Worm (Caenorhabditis elegans): ENCODE measurements around the gene gst-30.

Gene gst-30

ce11 chrII:4905883-4906282, 29.0 kb downstream of the gst-30 start:
- no peak for TF ChIP-seq daf-12 (tag; optimal IDR thresholded peaks at IDR 0.05)
- 0 out of 2 replicates have a peak, but pooled peaks have one; percentile 13 for TF ChIP-seq Y75B8A.6 (GFP tag; IDR thresholded peaks at IDR 0.05)

- TF ChIP-seq zip-2 (tag; optimal IDR thresholded peaks at IDR 0.05), result no peak
- TF ChIP-seq snpc-1.2 (GFP tag; IDR thresholded peaks at IDR 0.05), result 0 out of 2 replicates have a peak, but pooled peaks have one; percentile 36
Observed at ce11 chrII:4905331-4905730, 29.5 kb downstream of the gst-30 start.

- TF ChIP-seq dmd-6 (GFP tag; IDR thresholded peaks at IDR 0.05) (peak; percentile 28; the same call in 1 of the 2 replicates), dve-1 (tag; optimal IDR thresholded peaks at IDR 0.05; ENCODE audit: insufficient read depth) (peak; percentile 5), pqm-1 (tag; optimal IDR thresholded peaks at IDR 0.05) (peak; percentile 28), nhr-28 (tag; optimal IDR thresholded peaks at IDR 0.05) (peak; percentile 38), php-3 (GFP tag; IDR thresholded peaks at IDR 0.05) (peak; percentile 81), lin-1 (GFP tag; IDR thresholded peaks at IDR 0.05) (0 out of 2 replicates have a peak, but pooled peaks have one; percentile 14), aha-1 (tag) (peak; percentile 44), hlh-11 (tag; optimal IDR thresholded peaks at IDR 0.05) (peak; percentile 5), daf-16 (GFP tag; optimal IDR thresholded peaks at IDR 0.05) (no peak), daf-16 (tag; optimal IDR thresholded peaks at IDR 0.05) (peak; percentile 62), Y75B8A.6 (GFP tag; IDR thresholded peaks at IDR 0.05) (no peak), spr-1 (tag; optimal IDR thresholded peaks at IDR 0.05) (no peak), lin-39 (tag; optimal IDR thresholded peaks at IDR 0.05) (no peak)
Observed at ce11 chrII:4904778-4905177, 30.1 kb downstream of the gst-30 start, which contains the start of gene btbd-10. TSS of gene btbd-10 (plus strand) at chrII:4905008.

ce11 chrII:4904277-4904676, 30.6 kb downstream of the gst-30 start:
- peak; percentile 13 for TF ChIP-seq nhr-48 (tag; optimal IDR thresholded peaks at IDR 0.05)
- TF ChIP-seq T26A8.4 (GFP tag; IDR thresholded peaks at IDR 0.05), result 0 out of 2 replicates have a peak, but pooled peaks have one; percentile 37
- peak; percentile 78 for TF ChIP-seq mep-1 (tag; optimal IDR thresholded peaks at IDR 0.05)
- TF ChIP-seq zip-11 (GFP tag; IDR thresholded peaks at IDR 0.05), result no peak
- TF ChIP-seq dmd-8 (GFP tag; IDR thresholded peaks at IDR 0.05), result no peak
- no peak for TF ChIP-seq lin-1 (GFP tag; IDR thresholded peaks at IDR 0.05)
- TF ChIP-seq Y48G9A.11 (GFP tag; IDR thresholded peaks at IDR 0.05), result no peak
- TF ChIP-seq attf-4 (tag; optimal IDR thresholded peaks at IDR 0.05), result no peak
- no peak for TF ChIP-seq F49E8.2 (tag; optimal IDR thresholded peaks at IDR 0.05; ENCODE audit: borderline replicate concordance)
- peak; percentile 37 to 86 for TF ChIP-seq mdl-1 (tag; optimal IDR thresholded peaks at IDR 0.05)
- TF ChIP-seq hlh-11 (tag; optimal IDR thresholded peaks at IDR 0.05), result peak; percentile 83
- peak in 1 of 2 experiments; percentile 67 for TF ChIP-seq hif-1 (tag; optimal IDR thresholded peaks at IDR 0.05)
- TF ChIP-seq nhr-77 (tag; optimal IDR thresholded peaks at IDR 0.05), result peak; percentile 77
- TF ChIP-seq pha-4 (GFP tag; IDR thresholded peaks at IDR 0.05), result peak; percentile 37; the same call in 1 of the 2 replicates
- TF ChIP-seq pha-4 (tag; optimal IDR thresholded peaks at IDR 0.05), result peak; percentile 23
- TF ChIP-seq aly-2 (tag; optimal IDR thresholded peaks at IDR 0.05), result no peak
- no peak for TF ChIP-seq sdz-12 (GFP tag; optimal IDR thresholded peaks at IDR 0.05)
- TF ChIP-seq fkh-10 (GFP tag; optimal IDR thresholded peaks at IDR 0.05), result peak; percentile 33
- TF ChIP-seq unc-62 (GFP tag; optimal IDR thresholded peaks at IDR 0.05 in 1 of 2), result peak in 1 of 2 experiments; percentile 98
- TF ChIP-seq unc-62 (tag; optimal IDR thresholded peaks at IDR 0.05), result no peak
- peak in 1 of 2 experiments; percentile 16 for TF ChIP-seq daf-16 (GFP tag; optimal IDR thresholded peaks at IDR 0.05)
- TF ChIP-seq daf-16 (tag; optimal IDR thresholded peaks at IDR 0.05), result peak; percentile 64
- peak; percentile 74 for TF ChIP-seq lin-38 (GFP tag; IDR thresholded peaks at IDR 0.05)
- TF ChIP-seq R02D3.7 (tag; optimal IDR thresholded peaks at IDR 0.05), result no peak
- no peak for TF ChIP-seq F26F4.8 (GFP tag; conservative IDR thresholded peaks at IDR 0.05)
- TF ChIP-seq php-3 (GFP tag; IDR thresholded peaks at IDR 0.05), result 0 out of 2 replicates have a peak, but pooled peaks have one; percentile 37
- TF ChIP-seq nhr-102 (tag; optimal IDR thresholded peaks at IDR 0.05), result peak; percentile 11
- TF ChIP-seq madf-9 (GFP tag; conservative IDR thresholded peaks at IDR 0.05), result 0 out of 2 replicates have a peak, but pooled peaks have one; percentile 42
- TF ChIP-seq mxl-3 (GFP tag; optimal IDR thresholded peaks at IDR 0.05), result peak; percentile 80
- peak; percentile 45; the same call in 1 of the 2 replicates for TF ChIP-seq tra-1 (GFP tag; IDR thresholded peaks at IDR 0.05)
- TF ChIP-seq nhr-6 (tag; optimal IDR thresholded peaks at IDR 0.05), result peak; percentile 41
- no peak for TF ChIP-seq ztf-7 (tag; optimal IDR thresholded peaks at IDR 0.05)
- peak; percentile 25 for TF ChIP-seq T20F7.1 (GFP tag; optimal IDR thresholded peaks at IDR 0.05)
- no peak for TF ChIP-seq snpc-1.2 (GFP tag; IDR thresholded peaks at IDR 0.05)
- TF ChIP-seq lin-13 (GFP tag; optimal IDR thresholded peaks at IDR 0.05), result peak; percentile 60
- TF ChIP-seq ama-1 (optimal IDR thresholded peaks at IDR 0.05), result peak; percentile 50

Data from whole organism, L4 larva.